Worm (Caenorhabditis elegans): ENCODE data around the gene nas-29.

DNA sequence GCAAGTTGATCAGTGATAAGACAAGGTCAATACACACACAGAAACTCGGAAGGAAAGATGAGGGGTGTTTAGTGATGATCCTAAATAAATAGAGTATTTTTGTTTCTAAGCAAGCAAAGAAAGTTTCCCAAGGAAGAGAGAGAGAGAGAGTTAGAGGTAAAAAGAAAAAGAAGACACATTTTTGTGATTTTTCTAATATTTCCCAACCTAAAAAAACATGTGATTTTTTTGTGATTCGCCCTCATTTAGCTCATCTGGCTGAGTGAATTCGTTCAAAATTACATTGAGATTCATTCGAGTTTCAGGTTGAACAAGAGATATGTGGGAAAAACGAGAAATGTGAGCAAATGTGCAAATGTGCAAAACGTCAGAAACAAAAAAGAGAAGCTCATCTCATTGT, 9.0 kb upstream of the nas-29 start, which contains the start of gene srb-16:
- TF ChIP-seq nhr-237 (tag; optimal IDR thresholded peaks at IDR 0.05), result no peak
- no peak for TF ChIP-seq ama-1 (optimal IDR thresholded peaks at IDR 0.05)
- TF ChIP-seq R02D3.7 (tag; optimal IDR thresholded peaks at IDR 0.05), result no peak
- TF ChIP-seq ztf-4 (tag; optimal IDR thresholded peaks at IDR 0.05), result no peak
- no peak for TF ChIP-seq Y55F3AM.14 (GFP tag; optimal IDR thresholded peaks at IDR 0.05)
- no peak for TF ChIP-seq nhr-12 (tag; optimal IDR thresholded peaks at IDR 0.05)
- no peak for TF ChIP-seq F13H6.1 (tag; optimal IDR thresholded peaks at IDR 0.05)
- TF ChIP-seq lsy-2 (tag; optimal IDR thresholded peaks at IDR 0.05), result no peak
- TF ChIP-seq nhr-25 (tag; optimal IDR thresholded peaks at IDR 0.05), result no peak
- TF ChIP-seq ceh-82 (tag; optimal IDR thresholded peaks at IDR 0.05), result no peak
